Worm (Caenorhabditis elegans): ENCODE measurements around the gene gex-3.

Gene gex-3

DNA sequence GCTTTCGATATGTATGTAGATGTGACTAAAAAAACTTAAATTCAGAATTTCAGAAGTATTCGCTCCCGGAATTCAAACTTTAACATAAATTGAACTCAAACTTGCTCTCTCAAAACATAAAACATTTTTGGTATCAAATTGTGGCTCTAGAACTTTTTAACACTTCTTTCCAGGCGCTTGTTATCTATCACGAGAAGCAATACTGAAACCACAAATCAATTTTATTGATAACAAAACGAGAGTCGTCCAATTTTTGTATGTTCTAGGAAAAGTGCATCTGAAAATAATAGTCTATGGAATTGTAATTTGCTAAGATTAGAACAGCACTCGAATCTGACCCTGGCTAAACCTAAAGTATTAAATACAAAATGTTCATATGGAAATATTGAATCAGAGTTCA lies 25.3 kb upstream of the gex-3 start:
- no peak for TF ChIP-seq ztf-11 (tag; optimal IDR thresholded peaks at IDR 0.05)
- TF ChIP-seq snpc-4 (tag; optimal IDR thresholded peaks at IDR 0.05), result no peak
- TF ChIP-seq nhr-28 (tag; optimal IDR thresholded peaks at IDR 0.05), result no peak
- TF ChIP-seq lin-15B (tag; optimal IDR thresholded peaks at IDR 0.05), result no peak
- TF ChIP-seq ets-5 (GFP tag; IDR thresholded peaks at IDR 0.05), result no peak
- peak; percentile 54 for TF ChIP-seq elt-2 (tag; optimal IDR thresholded peaks at IDR 0.05)

DNA sequence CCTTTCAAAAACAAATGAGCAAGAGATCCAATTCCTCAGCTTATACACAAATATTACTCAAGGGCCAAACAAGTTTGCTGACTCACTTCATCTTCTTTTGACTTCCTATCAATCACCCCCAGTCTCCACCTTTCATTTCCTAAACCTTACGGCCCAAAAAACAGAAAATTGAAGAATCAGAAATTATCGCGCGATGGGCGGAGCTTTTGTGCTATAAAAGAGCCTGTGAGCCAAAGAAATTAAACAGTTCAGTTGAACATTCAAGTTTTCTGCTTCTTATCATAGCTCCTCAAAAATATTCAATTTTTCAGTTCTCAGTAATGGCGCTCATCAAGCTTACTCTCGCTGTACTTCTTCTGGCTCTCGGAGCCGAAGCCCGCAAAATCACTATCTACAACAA lies 24.4 kb upstream of the gex-3 start, which contains the start of gene thn-1:
Gene thn-1 (plus strand): TSS at position 301 of the 400 bp plus-strand sequence.
- TF ChIP-seq irx-1 (tag; optimal IDR thresholded peaks at IDR 0.05) (no peak), lir-3 (tag; optimal IDR thresholded peaks at IDR 0.05; ENCODE audit: poor library complexity) (no peak)

DNA sequence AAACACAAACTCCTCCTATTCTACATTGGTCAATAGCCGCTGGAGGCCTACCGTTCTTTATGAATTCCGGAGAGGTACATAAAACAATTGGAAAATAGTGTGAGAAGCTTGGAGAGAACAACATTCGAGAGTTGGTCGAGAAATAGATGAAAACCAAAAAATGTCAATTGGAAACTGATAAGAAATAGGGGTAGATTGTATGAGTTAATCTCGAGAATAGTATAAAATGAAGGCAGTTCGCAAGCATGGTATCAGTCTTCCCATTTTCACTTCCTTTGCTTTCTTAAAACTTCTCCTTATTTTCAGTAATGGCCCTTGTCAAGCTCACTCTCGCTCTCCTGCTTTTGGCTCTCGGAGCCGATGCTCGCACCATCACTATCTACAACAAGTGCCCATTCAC lies 21.4 kb upstream of the gex-3 start, which contains the start of gene thn-2:
Gene thn-2 (plus strand): TSS at position 307 of the 400 bp plus-strand sequence.
- no peak for TF ChIP-seq lin-39 (tag; optimal IDR thresholded peaks at IDR 0.05)

DNA sequence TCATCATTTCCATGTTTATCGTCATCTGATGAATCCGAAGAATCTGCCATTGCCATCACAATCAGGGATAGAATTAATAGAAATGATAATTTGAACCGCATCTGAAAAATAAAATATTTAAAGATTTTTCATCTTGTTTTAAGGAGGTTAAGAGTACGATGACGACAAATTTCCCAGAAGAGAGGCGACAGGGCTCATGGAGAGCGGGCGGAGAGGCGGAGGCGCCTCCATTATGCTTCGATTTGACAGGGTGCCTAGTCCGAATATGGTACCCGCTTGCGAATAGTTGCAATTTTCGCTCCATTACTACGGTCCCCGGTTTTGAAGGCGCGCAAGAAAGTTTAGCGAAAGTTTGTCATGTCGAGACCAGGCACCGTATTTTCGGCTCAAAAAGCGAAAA lies 19.2 kb upstream of the gex-3 start, which contains the start of gene F28D1.6:
Gene F28D1.6 (minus strand): TSS at position 101 of the 400 bp plus-strand sequence.
- TF ChIP-seq zip-4 (GFP tag; optimal IDR thresholded peaks at IDR 0.05), result no peak
- no peak for TF ChIP-seq vab-15 (tag; optimal IDR thresholded peaks at IDR 0.05)
- TF ChIP-seq hlh-4 (tag; optimal IDR thresholded peaks at IDR 0.05), result no peak
- TF ChIP-seq C34B4.2 (tag; optimal IDR thresholded peaks at IDR 0.05), result no peak
- no peak for TF ChIP-seq aha-1 (tag; optimal IDR thresholded peaks at IDR 0.05)
- no peak for TF ChIP-seq mef-2 (tag; optimal IDR thresholded peaks at IDR 0.05)

DNA sequence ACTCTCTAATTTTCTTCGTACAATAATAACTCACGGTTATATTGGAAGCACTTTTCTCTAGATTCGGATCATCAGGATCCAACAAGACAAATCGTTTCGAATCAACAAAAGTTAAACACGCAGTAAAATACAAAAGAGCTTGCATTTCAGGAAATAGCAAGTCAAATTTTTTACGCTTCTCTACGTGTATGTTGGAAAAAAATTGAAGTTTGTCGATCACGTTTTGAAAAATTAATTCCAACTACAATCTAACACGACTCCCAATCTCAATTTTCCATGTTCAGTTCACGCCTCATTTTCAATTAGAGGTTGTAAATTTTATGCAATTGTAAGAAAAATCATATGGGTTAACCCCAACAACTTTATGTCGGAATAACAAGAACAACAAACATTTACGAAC lies 14.3 kb upstream of the gex-3 start, which contains the start of gene spe-45:
Gene spe-45 (minus strand): TSS at position 145 of the 400 bp plus-strand sequence.
- TF ChIP-seq zag-1 (tag; optimal IDR thresholded peaks at IDR 0.05) (no peak), mdl-1 (tag; optimal IDR thresholded peaks at IDR 0.05) (no peak), lin-14 (GFP tag; optimal IDR thresholded peaks at IDR 0.05) (no peak), mep-1 (tag; optimal IDR thresholded peaks at IDR 0.05) (no peak), unc-30 (tag; optimal IDR thresholded peaks at IDR 0.05) (no peak), lsy-2 (tag; optimal IDR thresholded peaks at IDR 0.05) (peak in 1 of 2 experiments; percentile 40), mef-2 (tag; optimal IDR thresholded peaks at IDR 0.05) (no peak), grh-1 (GFP tag; IDR thresholded peaks at IDR 0.05) (no peak), nhr-85 (tag) (peak; percentile 33), sup-37 (GFP tag; optimal IDR thresholded peaks at IDR 0.05) (no peak), hlh-4 (tag; optimal IDR thresholded peaks at IDR 0.05) (no peak), ceh-88 (GFP tag; IDR thresholded peaks at IDR 0.05) (no peak), dsc-1 (tag; optimal IDR thresholded peaks at IDR 0.05) (no peak), nhr-11 (tag; optimal IDR thresholded peaks at IDR 0.05) (no peak)

DNA sequence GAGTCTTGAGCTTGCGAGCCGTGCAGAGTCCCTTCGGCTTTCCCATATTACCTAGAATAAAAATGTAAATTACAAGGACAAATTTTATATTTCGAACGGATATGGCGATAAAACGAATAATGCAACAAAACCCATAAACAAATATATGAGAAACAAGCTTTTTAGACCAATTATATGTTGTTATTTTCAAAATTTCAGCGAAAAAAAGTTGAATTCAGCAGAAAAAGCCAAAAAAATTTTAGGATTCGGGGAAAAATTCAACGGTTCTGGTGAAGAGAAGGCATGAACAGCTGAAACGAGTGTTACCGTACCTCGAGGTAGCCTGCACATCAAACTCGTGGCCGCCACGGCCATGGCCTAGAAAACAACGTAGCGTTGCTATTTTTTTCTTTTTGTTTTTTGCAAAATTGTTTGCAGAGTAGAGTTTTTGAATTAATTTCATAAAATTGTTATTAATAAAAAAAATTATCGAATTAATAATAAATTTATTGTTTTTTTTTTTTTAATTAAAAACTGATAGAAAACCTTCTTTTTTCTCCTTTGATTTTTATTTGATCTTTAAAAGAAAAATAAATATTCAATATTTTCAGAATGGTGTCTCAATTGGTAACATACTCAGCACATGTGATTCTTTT lies 13.1 kb upstream of the gex-3 start, which contains the start of the genes rps-23 and dpm-3:
Gene rps-23 (minus strand): TSS at position 51 of the 635 bp plus-strand sequence.
Gene dpm-3 (plus strand): TSS at position 585 of the 635 bp plus-strand sequence.
- TF ChIP-seq ces-1 (GFP tag; optimal IDR thresholded peaks at IDR 0.05), result no peak
- TF ChIP-seq skn-1 (tag; optimal IDR thresholded peaks at IDR 0.05), result peak; percentile 95
- TF ChIP-seq fos-1 (tag; optimal IDR thresholded peaks at IDR 0.05), result peak; percentile 91
- TF ChIP-seq nhr-12 (tag; optimal IDR thresholded peaks at IDR 0.05), result no peak
- TF ChIP-seq nhr-76 (tag; optimal IDR thresholded peaks at IDR 0.05), result no peak
- TF ChIP-seq nhr-19 (GFP tag; conservative IDR thresholded peaks at IDR 0.05), result peak; percentile 96
- TF ChIP-seq C04F5.9 (tag; optimal IDR thresholded peaks at IDR 0.05), result peak; percentile 91
- TF ChIP-seq sup-37 (GFP tag; optimal IDR thresholded peaks at IDR 0.05), result peak; percentile 74
- peak; percentile 82 for TF ChIP-seq blmp-1 (tag; optimal IDR thresholded peaks at IDR 0.05)
- no peak for TF ChIP-seq ets-5 (GFP tag; IDR thresholded peaks at IDR 0.05)
- peak; percentile 65 for TF ChIP-seq zag-1 (tag; optimal IDR thresholded peaks at IDR 0.05)
- peak; percentile 87 for TF ChIP-seq ceh-88 (GFP tag; IDR thresholded peaks at IDR 0.05)
- peak; percentile 72 for TF ChIP-seq F16B12.6 (tag; optimal IDR thresholded peaks at IDR 0.05)
- peak; percentile 96 for TF ChIP-seq nhr-47 (tag; optimal IDR thresholded peaks at IDR 0.05)
- peak; percentile 94 for TF ChIP-seq vab-15 (tag; optimal IDR thresholded peaks at IDR 0.05)
- TF ChIP-seq dsc-1 (tag; optimal IDR thresholded peaks at IDR 0.05), result peak; percentile 91
- TF ChIP-seq unc-62 (GFP tag; optimal IDR thresholded peaks at IDR 0.05), result no peak
- no peak for TF ChIP-seq egl-27 (tag; optimal IDR thresholded peaks at IDR 0.05)
- peak; percentile 93 for TF ChIP-seq swsn-7 (tag; optimal IDR thresholded peaks at IDR 0.05)
- TF ChIP-seq nhr-28 (tag; optimal IDR thresholded peaks at IDR 0.05), result no peak
- TF ChIP-seq lin-35 (GFP tag; optimal IDR thresholded peaks at IDR 0.05), result peak; percentile 88 to 93
- TF ChIP-seq fkh-8 (tag; optimal IDR thresholded peaks at IDR 0.05), result peak; percentile 98
- TF ChIP-seq hpl-2 (GFP tag; optimal IDR thresholded peaks at IDR 0.05), result peak; percentile 55
